Worm (Caenorhabditis elegans): ENCODE measurements around the gene efl-3.

DNA sequence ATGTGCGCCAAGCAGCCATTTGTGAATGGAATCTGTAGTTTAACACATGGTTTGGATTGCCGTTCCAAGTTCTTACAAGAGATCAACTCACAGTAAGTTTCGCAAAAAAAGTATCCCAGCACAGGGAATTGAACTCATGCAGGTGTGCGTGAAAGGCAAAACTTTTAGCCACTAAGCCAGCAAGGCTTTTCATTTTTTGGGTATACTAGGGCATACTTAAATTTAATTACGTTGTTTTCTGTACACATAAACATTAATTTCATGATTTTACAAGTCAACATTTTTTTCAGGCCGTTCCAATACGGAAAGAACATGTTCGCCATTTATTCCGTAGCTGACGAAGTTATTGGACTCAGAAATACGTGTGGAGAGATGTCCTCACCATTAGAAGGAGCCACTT lies 29.0 kb downstream of the efl-3 start:
- TF ChIP-seq dao-5 (tag; optimal IDR thresholded peaks at IDR 0.05) (peak; percentile 86), him-1 (tag; optimal IDR thresholded peaks at IDR 0.05) (no peak)

Measured in whole organism, L4/young adult.